Worm (Caenorhabditis elegans) whole organism, L4 larva: Measurements from ENCODE around the gene srw-82.

Experiments
- D1046.2 ChIP-seq: fragments of 200-800 bp; sonication (Bioruptor generic); IDR thresholded peaks from 2 replicates; pipeline ENCODE4 v1.3.6; 2022; ENCODE audit warnings: missing genetic modification characterization, missing compliant biosample characterization
- T20F7.1 ChIP-seq: fragments of 200-800 bp; sonication (Bioruptor generic); optimal IDR thresholded peaks from 2 replicates; lab custom pipeline; 2018; ENCODE audit warnings: mild to moderate bottlenecking, missing genetic modification characterization, missing compliant biosample characterization
- Y5F2A.4 ChIP-seq: fragments of 200-800 bp; sonication (Bioruptor generic); optimal IDR thresholded peaks from 2 replicates; lab custom pipeline; 2018; ENCODE audit warnings: mild to moderate bottlenecking, missing genetic modification characterization, missing compliant biosample characterization
- Y75B8A.6 ChIP-seq: fragments of 200-800 bp; sonication (Bioruptor generic); IDR thresholded peaks from 2 replicates; pipeline ENCODE4 v1.3.6; 2022; ENCODE audit warnings: missing genetic modification reagents, missing genetic modification characterization, missing compliant biosample characterization
- ZK546.5 ChIP-seq, 2 experiments: sonication (generic microtip); optimal IDR thresholded peaks; 2 replicates each; lab custom pipeline; 2017; ENCODE audit warnings: missing biosample characterization in 2 of 2, missing genetic modification characterization in 2 of 2
- aha-1 ChIP-seq: fragments of 150-350 bp; peaks from one replicate; lab custom pipeline; 2014; ENCODE audit warnings: missing biosample characterization, missing genetic modification characterization
- aly-2 ChIP-seq: sonication (generic microtip); optimal IDR thresholded peaks from 2 replicates; lab custom pipeline; 2018; ENCODE audit warnings: missing biosample characterization, missing genetic modification characterization
- arid-1 ChIP-seq: fragments of 200-800 bp; sonication (Bioruptor generic); conservative IDR thresholded peaks from 2 replicates; pipeline ENCODE4 v1.3.6; 2022; ENCODE audit warnings: missing genetic modification reagents, missing genetic modification characterization, missing compliant biosample characterization
- ceh-62 ChIP-seq: sonication (generic microtip); optimal IDR thresholded peaks from 2 replicates; lab custom pipeline; 2017; ENCODE audit warnings: missing biosample characterization, missing genetic modification characterization
- ceh-82 ChIP-seq: sonication (generic microtip); optimal IDR thresholded peaks from 2 replicates; lab custom pipeline; 2017; ENCODE audit warnings: missing biosample characterization, missing genetic modification characterization
- ces-1 ChIP-seq: fragments of 150-350 bp; sonication (generic microtip); optimal IDR thresholded peaks from 4 replicates; lab custom pipeline; 2014; ENCODE audit warnings: missing biosample characterization, missing genetic modification reagents, missing genetic modification characterization
- cey-2 ChIP-seq: sonication (generic microtip); optimal IDR thresholded peaks from 3 replicates; lab custom pipeline; 2017; ENCODE audit warnings: missing genetic modification characterization, mild to moderate bottlenecking, missing compliant biosample characterization, antibody characterized with exemption, borderline replicate concordance; ENCODE audit not compliant: insufficient read depth
- daf-16 ChIP-seq, 3 experiments: sonication (generic microtip); optimal IDR thresholded peaks; 2 replicates each; lab custom pipeline; 2016 to 2017; ENCODE audit warnings: missing genetic modification characterization in 3 of 3, missing genetic modification reagents in 3 of 3, mild to moderate bottlenecking in 2 of 3, missing compliant biosample characterization in 2 of 3, missing biosample characterization in 1 of 3, moderate library complexity in 1 of 3
- daf-8 ChIP-seq: fragments of 200-800 bp; sonication (Bioruptor generic); IDR thresholded peaks from 2 replicates; pipeline ENCODE4 v1.3.6; 2022; ENCODE audit warnings: missing genetic modification characterization, missing compliant biosample characterization
- dmd-6 ChIP-seq: fragments of 200-800 bp; sonication (Bioruptor generic); IDR thresholded peaks from 2 replicates; pipeline ENCODE4 v1.3.6; 2022; ENCODE audit warnings: missing genetic modification reagents, missing genetic modification characterization, missing compliant biosample characterization
- dmd-8 ChIP-seq: fragments of 200-800 bp; sonication (Bioruptor generic); IDR thresholded peaks from 2 replicates; pipeline ENCODE4 v1.3.6; 2022; ENCODE audit warnings: missing genetic modification characterization, missing compliant biosample characterization
- dve-1 ChIP-seq: sonication (generic microtip); optimal IDR thresholded peaks from 2 replicates; lab custom pipeline; 2017; ENCODE audit warnings: antibody characterized with exemption, mild to moderate bottlenecking, missing genetic modification characterization, missing compliant biosample characterization; ENCODE audit not compliant: insufficient read depth
- egl-27 ChIP-seq: sonication (generic microtip); optimal IDR thresholded peaks from 3 replicates; lab custom pipeline; 2017; ENCODE audit warnings: missing biosample characterization, missing genetic modification reagents, missing genetic modification characterization
- hif-1 ChIP-seq, 2 experiments: sonication (generic microtip); optimal IDR thresholded peaks; 2 replicates each; lab custom pipeline; 2016 to 2017; ENCODE audit warnings: missing compliant biosample characterization in 2 of 2, missing genetic modification characterization in 2 of 2, missing genetic modification reagents in 2 of 2, missing genotype in 2 of 2, mild to moderate bottlenecking in 1 of 2
- hmg-1.1 ChIP-seq: fragments of 200-800 bp; sonication (Bioruptor generic); IDR thresholded peaks from 2 replicates; pipeline ENCODE4 v1.3.6; 2022; ENCODE audit warnings: missing genetic modification reagents, missing genetic modification characterization, missing compliant biosample characterization
- lin-1 ChIP-seq: fragments of 200-800 bp; sonication (Bioruptor generic); IDR thresholded peaks from 2 replicates; pipeline ENCODE4 v1.3.6; 2022; ENCODE audit warnings: missing genetic modification reagents, missing genetic modification characterization, missing compliant biosample characterization
- lsy-2 ChIP-seq, 2 experiments: fragments of 150-350 bp in 1 of 2; sonication (generic microtip) in 1 of 2; optimal IDR thresholded peaks; 2 replicates each; lab custom pipeline; 2014 to 2017; ENCODE audit warnings: missing biosample characterization in 2 of 2, missing genetic modification characterization in 2 of 2
- mxl-2 ChIP-seq: fragments of 200-800 bp; sonication (Bioruptor generic); conservative IDR thresholded peaks from 2 replicates; pipeline ENCODE4 v1.3.6; 2022; ENCODE audit warnings: missing genetic modification reagents, missing genetic modification characterization, missing compliant biosample characterization
- nhr-11 ChIP-seq: fragments of 150-350 bp; optimal IDR thresholded peaks from 2 replicates; lab custom pipeline; 2014; ENCODE audit warnings: missing biosample characterization, missing genetic modification characterization
- nhr-28 ChIP-seq: fragments of 150-350 bp; optimal IDR thresholded peaks from 2 replicates; lab custom pipeline; 2014; ENCODE audit warnings: missing biosample characterization, missing genetic modification characterization
- php-3 ChIP-seq: fragments of 200-800 bp; sonication (Bioruptor generic); IDR thresholded peaks from 2 replicates; pipeline ENCODE4 v1.3.6; 2022; ENCODE audit warnings: missing genetic modification reagents, missing genetic modification characterization, missing compliant biosample characterization
- pqm-1 ChIP-seq: sonication (generic microtip); optimal IDR thresholded peaks from 2 replicates; lab custom pipeline; 2017; ENCODE audit warnings: missing biosample characterization, missing genetic modification characterization
- saeg-2 ChIP-seq: fragments of 200-800 bp; sonication (Bioruptor generic); IDR thresholded peaks from 2 replicates; pipeline ENCODE4 v1.3.6; 2022; ENCODE audit warnings: missing genetic modification reagents, missing genetic modification characterization, missing compliant biosample characterization
- set-16 ChIP-seq: fragments of 200-800 bp; sonication (Bioruptor generic); IDR thresholded peaks from 2 replicates; pipeline ENCODE4 v1.3.6; 2022; ENCODE audit warnings: missing genetic modification reagents, missing genetic modification characterization, missing compliant biosample characterization
- snpc-1.2 ChIP-seq: fragments of 200-800 bp; sonication (Bioruptor generic); IDR thresholded peaks from 2 replicates; pipeline ENCODE4 v1.3.6; 2022; ENCODE audit warnings: missing genetic modification reagents, missing genetic modification characterization, missing compliant biosample characterization
- snpc-4 ChIP-seq: fragments of 150-350 bp; optimal IDR thresholded peaks from 2 replicates; lab custom pipeline; 2014; ENCODE audit warnings: missing biosample characterization, missing genetic modification characterization
- unc-62 ChIP-seq, 3 experiments: fragments of 150-350 bp in 1 of 3; sonication (generic microtip); optimal IDR thresholded peaks in 2 of 3; peaks in 1 of 3; 1 replicate in 1 of 3; 2 replicates in 2 of 3; lab custom pipeline; 2014 to 2017; ENCODE audit warnings: missing biosample characterization in 3 of 3, missing genetic modification characterization in 3 of 3, missing genetic modification reagents in 3 of 3, missing genotype in 1 of 3
- vab-7 ChIP-seq: fragments of 200-800 bp; sonication (Bioruptor generic); IDR thresholded peaks from 2 replicates; pipeline ENCODE4 v1.3.6; 2022; ENCODE audit warnings: missing genetic modification reagents, missing genetic modification characterization, missing compliant biosample characterization
- zfp-2 ChIP-seq: sonication (generic microtip); optimal IDR thresholded peaks from 2 replicates; lab custom pipeline; 2016; ENCODE audit warnings: mild to moderate bottlenecking, missing genetic modification characterization, missing compliant biosample characterization
- zfp-3 ChIP-seq: fragments of 200-800 bp; sonication (Bioruptor generic); conservative IDR thresholded peaks from 2 replicates; pipeline ENCODE4 v1.3.6; 2022; ENCODE audit warnings: missing genetic modification reagents, missing genetic modification characterization, missing compliant biosample characterization

Gene srw-82

ce11 chrV:18462365-18462837 lies 30.9 kb downstream of the srw-82 start, which contains the start of gene ZK228.4:
Gene ZK228.4 (plus strand): TSS chrV:18462787.
- TF ChIP-seq zfp-3 (GFP tag; lab: Robert Waterston, UW) (no peak), egl-27 (tag; lab: Kevin White, UChicago) (no peak), mxl-2 (GFP tag; lab: Robert Waterston, UW) (no peak), ces-1 (GFP tag; lab: Kevin White, UChicago) (no peak), nhr-28 (tag; lab: Kevin White, UChicago) (peak; percentile 54), php-3 (0 out of 2 replicates have a peak, but pooled peaks have one; percentile 23), pqm-1 (tag; lab: Kevin White, UChicago) (peak; percentile 70), saeg-2 (no peak), zfp-2 (no peak), arid-1 (no peak), hmg-1.1 (GFP tag; lab: Robert Waterston, UW) (no peak), cey-2 (no peak), daf-16 (GFP tag; optimal IDR thresholded peaks at IDR 0.05; lab: Kevin White, UChicago) (no peak), daf-16 (tag; optimal IDR thresholded peaks at IDR 0.05; lab: Kevin White, UChicago) (peak; percentile 18), dve-1 (tag; lab: Kevin White, UChicago) (peak; percentile 3), ZK546.5 (tag; optimal IDR thresholded peaks at IDR 0.05; lab: Kevin White, UChicago) (no peak), unc-62 (GFP tag; optimal IDR thresholded peaks at IDR 0.05 in 1 of 2; lab: Kevin White, UChicago) (no peak), unc-62 (tag; optimal IDR thresholded peaks at IDR 0.05; lab: Kevin White, UChicago) (no peak)
- TF ChIP-seq, all 104 proteins: peak for 5

- no peak for TF ChIP-seq lin-1
- TF ChIP-seq snpc-1.2 (GFP tag; lab: Robert Waterston, UW): no peak
- no peak for TF ChIP-seq hif-1 (tag; optimal IDR thresholded peaks at IDR 0.05; lab: Kevin White, UChicago)
- TF ChIP-seq Y5F2A.4 (GFP tag; lab: Kevin White, UChicago): no peak
- no peak for TF ChIP-seq T20F7.1 (GFP tag; lab: Kevin White, UChicago)
Measured at ce11 chrV:18468097-18468496, 36.5 kb downstream of the srw-82 start, which contains the start of gene ZK228.13. Gene ZK228.13 (minus strand): TSS chrV:18468197.

- no peak for TF ChIP-seq dmd-6 (GFP tag; lab: Robert Waterston, UW)
- TF ChIP-seq aha-1 (tag; lab: Kevin White, UChicago): peak; percentile 15
Measured at ce11 chrV:18473415-18473814, 41.9 kb downstream of the srw-82 start, which contains the start of gene srh-182. Gene srh-182 (minus strand): TSS chrV:18473515.

ce11 chrV:18474223-18474622 lies 42.7 kb downstream of the srw-82 start, which contains the start of gene srh-181:
Gene srh-181 (plus strand): TSS chrV:18474523.
- TF ChIP-seq daf-8 (GFP tag; lab: Robert Waterston, UW) (no peak), cey-2 (no peak), Y75B8A.6 (GFP tag; lab: Robert Waterston, UW) (no peak), unc-62 (GFP tag; optimal IDR thresholded peaks at IDR 0.05 in 1 of 2; lab: Kevin White, UChicago) (no peak), unc-62 (tag; optimal IDR thresholded peaks at IDR 0.05; lab: Kevin White, UChicago) (no peak), D1046.2 (GFP tag; lab: Robert Waterston, UW) (no peak), ceh-62 (tag; lab: Kevin White, UChicago) (no peak), aly-2 (no peak), ces-1 (GFP tag; lab: Kevin White, UChicago) (no peak), set-16 (GFP tag; lab: Robert Waterston, UW) (no peak), nhr-11 (tag; lab: Kevin White, UChicago) (no peak), vab-7 (no peak), snpc-4 (tag; lab: Kevin White, UChicago) (no peak), ceh-82 (tag; lab: Kevin White, UChicago) (no peak), T20F7.1 (GFP tag; lab: Kevin White, UChicago) (no peak), lsy-2 (tag; optimal IDR thresholded peaks at IDR 0.05; lab: Kevin White, UChicago) (no peak), arid-1 (no peak), dmd-8 (no peak)
